Worm (Caenorhabditis elegans): ENCODE data around the gene fbxb-83.

Gene fbxb-83

DNA sequence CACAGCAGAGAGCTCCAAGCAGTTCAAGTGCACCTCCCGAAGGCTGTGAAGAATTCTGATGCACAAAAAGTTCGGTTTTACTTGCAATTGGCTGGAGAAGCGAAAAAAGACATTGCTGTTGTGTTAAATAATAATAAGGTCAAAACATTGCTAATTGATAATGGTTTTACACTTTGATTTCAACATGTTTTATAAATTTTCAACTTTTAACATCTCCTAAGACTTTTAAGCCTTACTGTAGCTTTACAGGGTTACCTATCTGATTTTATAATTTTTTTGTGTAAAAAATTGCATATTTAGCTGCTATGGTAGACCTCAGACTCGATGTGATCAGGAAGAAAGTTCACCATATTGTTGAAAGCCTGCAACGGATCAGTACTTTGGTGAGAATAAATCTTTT lies 10.8 kb downstream of the fbxb-83 start, which contains the start of gene pals-25:
Gene pals-25, plus strand, starts transcription at position 301 of the 400 bp plus-strand sequence.
- TF ChIP-seq hlh-6 (tag; optimal IDR thresholded peaks at IDR 0.05) (no peak), rnt-1 (tag; optimal IDR thresholded peaks at IDR 0.05) (no peak), ceh-30 (tag; optimal IDR thresholded peaks at IDR 0.05) (no peak), ceh-9 (tag; optimal IDR thresholded peaks at IDR 0.05) (no peak), F13H6.1 (tag; optimal IDR thresholded peaks at IDR 0.05) (no peak), che-1 (tag; optimal IDR thresholded peaks at IDR 0.05) (no peak), ceh-45 (GFP tag; IDR thresholded peaks at IDR 0.05) (no peak), Y22D7AL.16 (tag; optimal IDR thresholded peaks at IDR 0.05) (no peak), sdc-2 (tag; optimal IDR thresholded peaks at IDR 0.05) (no peak), pag-3 (tag; optimal IDR thresholded peaks at IDR 0.05; ENCODE audit: borderline replicate concordance) (no peak), nhr-11 (tag; optimal IDR thresholded peaks at IDR 0.05) (no peak)

- no peak for TF ChIP-seq dve-1 (tag; optimal IDR thresholded peaks at IDR 0.05)
- TF ChIP-seq eyg-1 (tag; optimal IDR thresholded peaks at IDR 0.05): no peak
- TF ChIP-seq npax-4 (tag; optimal IDR thresholded peaks at IDR 0.05): no peak
- no peak for TF ChIP-seq nfya-1 (tag; optimal IDR thresholded peaks at IDR 0.05)
Observed at ce11 chrIII:132118-132517, 12.9 kb downstream of the fbxb-83 start, which contains the start of gene pals-22. Gene pals-22, plus strand, starts transcription at chrIII:132418.

ce11 chrIII:131627-132026 lies 13.4 kb downstream of the fbxb-83 start:
- peak; percentile 41 for TF ChIP-seq ceh-31 (tag; optimal IDR thresholded peaks at IDR 0.05)
- no peak for TF ChIP-seq sdc-2 (tag; optimal IDR thresholded peaks at IDR 0.05)
- no peak for TF ChIP-seq ahr-1 (tag; optimal IDR thresholded peaks at IDR 0.05)
- TF ChIP-seq lim-6 (tag; optimal IDR thresholded peaks at IDR 0.05): peak; percentile 4
- TF ChIP-seq ceh-34 (tag; optimal IDR thresholded peaks at IDR 0.05): peak; percentile 53
- peak; percentile 91 for TF ChIP-seq unc-42 (tag; optimal IDR thresholded peaks at IDR 0.05)
- peak; percentile 43 for TF ChIP-seq ceh-14 (tag; optimal IDR thresholded peaks at IDR 0.05)
- peak; percentile 34 for TF ChIP-seq nfya-1 (tag; optimal IDR thresholded peaks at IDR 0.05)

- TF ChIP-seq T23F11.4 (GFP tag; optimal IDR thresholded peaks at IDR 0.05) (no peak), F13H6.1 (tag; optimal IDR thresholded peaks at IDR 0.05) (no peak), pqm-1 (tag; optimal IDR thresholded peaks at IDR 0.05) (no peak), ceh-30 (tag; optimal IDR thresholded peaks at IDR 0.05) (no peak), lin-11 (tag; optimal IDR thresholded peaks at IDR 0.05) (no peak), rnt-1 (tag; optimal IDR thresholded peaks at IDR 0.05) (no peak), ahr-1 (tag; optimal IDR thresholded peaks at IDR 0.05) (no peak), sox-4 (tag; optimal IDR thresholded peaks at IDR 0.05) (no peak), sox-2 (GFP tag; IDR thresholded peaks at IDR 0.05) (no peak), tbx-7 (tag; optimal IDR thresholded peaks at IDR 0.05) (no peak), pax-1 (tag; optimal IDR thresholded peaks at IDR 0.05) (no peak), fax-1 (tag; optimal IDR thresholded peaks at IDR 0.05) (no peak), nhr-11 (tag; optimal IDR thresholded peaks at IDR 0.05) (no peak), ceh-9 (tag; optimal IDR thresholded peaks at IDR 0.05) (no peak), pat-9 (tag; optimal IDR thresholded peaks at IDR 0.05) (no peak)
Observed at ce11 chrIII:130650-131049, 14.4 kb downstream of the fbxb-83 start, which contains the start of the genes nhr-280 and C29F9.2. Gene nhr-280, minus strand, starts transcription at chrIII:130750. Gene C29F9.2, plus strand, starts transcription at chrIII:130947.

ce11 chrIII:124478-124877 lies 20.5 kb downstream of the fbxb-83 start, which contains the start of gene pals-23:
Gene pals-23, plus strand, starts transcription at chrIII:124778.
- TF ChIP-seq F13H6.1 (tag; optimal IDR thresholded peaks at IDR 0.05): no peak
- no peak for TF ChIP-seq che-1 (tag; optimal IDR thresholded peaks at IDR 0.05)
- no peak for TF ChIP-seq ceh-34 (tag; optimal IDR thresholded peaks at IDR 0.05)
- TF ChIP-seq nfya-1 (tag; optimal IDR thresholded peaks at IDR 0.05): no peak
- TF ChIP-seq mec-3 (tag; optimal IDR thresholded peaks at IDR 0.05; ENCODE audit: borderline replicate concordance): no peak
- no peak for TF ChIP-seq T23F11.4 (GFP tag; optimal IDR thresholded peaks at IDR 0.05)
- no peak for TF ChIP-seq gmeb-2 (tag; optimal IDR thresholded peaks at IDR 0.05)
- TF ChIP-seq hlh-13 (GFP tag; optimal IDR thresholded peaks at IDR 0.05): no peak
- TF ChIP-seq unc-3 (GFP tag; conservative IDR thresholded peaks at IDR 0.05): no peak
- TF ChIP-seq unc-3 (tag; optimal IDR thresholded peaks at IDR 0.05): no peak
- no peak for TF ChIP-seq lin-11 (tag; optimal IDR thresholded peaks at IDR 0.05)
- no peak for TF ChIP-seq elt-4 (tag; optimal IDR thresholded peaks at IDR 0.05)
